Worm (Caenorhabditis elegans) whole organism, L4 larva: ENCODE measurements around the gene Y113G7C.1.
A peak's percentile ranks its signal among the peaks of the same experiment; 100 is the strongest.

Experiments
- R02D3.7 ChIP-seq: fragments of 150-350 bp; sonication (generic microtip); optimal IDR thresholded peaks from 3 replicates; lab custom pipeline; 2014; ENCODE audit warnings: missing biosample characterization, missing genetic modification characterization
- Y5F2A.4 ChIP-seq: fragments of 200-800 bp; sonication (Bioruptor generic); optimal IDR thresholded peaks from 2 replicates; lab custom pipeline; 2018; ENCODE audit warnings: mild to moderate bottlenecking, missing genetic modification characterization, missing compliant biosample characterization
- aha-1 ChIP-seq: fragments of 150-350 bp; peaks from one replicate; lab custom pipeline; 2014; ENCODE audit warnings: missing biosample characterization, missing genetic modification characterization
- arid-1 ChIP-seq: fragments of 200-800 bp; sonication (Bioruptor generic); conservative IDR thresholded peaks from 2 replicates; pipeline ENCODE4 v1.3.6; 2022; ENCODE audit warnings: missing genetic modification reagents, missing genetic modification characterization, missing compliant biosample characterization
- ceh-28 ChIP-seq: fragments of 150-350 bp; optimal IDR thresholded peaks from 2 replicates; lab custom pipeline; 2014; ENCODE audit warnings: missing biosample characterization, missing genetic modification reagents, missing genetic modification characterization
- ceh-32 ChIP-seq: sonication (generic microtip); optimal IDR thresholded peaks from 2 replicates; lab custom pipeline; 2016; ENCODE audit warnings: mild to moderate bottlenecking, missing genetic modification characterization, missing compliant biosample characterization; ENCODE audit not compliant: poor library complexity
- ceh-82 ChIP-seq: sonication (generic microtip); optimal IDR thresholded peaks from 2 replicates; lab custom pipeline; 2017; ENCODE audit warnings: missing biosample characterization, missing genetic modification characterization
- daf-16 ChIP-seq, 3 experiments: sonication (generic microtip); optimal IDR thresholded peaks; 2 replicates each; lab custom pipeline; 2016 to 2017; ENCODE audit warnings: missing genetic modification characterization in 3 of 3, missing genetic modification reagents in 3 of 3, mild to moderate bottlenecking in 2 of 3, missing compliant biosample characterization in 2 of 3, missing biosample characterization in 1 of 3, moderate library complexity in 1 of 3
- daf-19 ChIP-seq: fragments of 200-800 bp; sonication (Bioruptor generic); conservative IDR thresholded peaks from 2 replicates; pipeline ENCODE4 v1.3.6; 2022; ENCODE audit warnings: missing genetic modification characterization, missing compliant biosample characterization
- dpl-1 ChIP-seq: fragments of 150-350 bp; optimal IDR thresholded peaks from 2 replicates; lab custom pipeline; 2014; ENCODE audit warnings: missing biosample characterization, missing genetic modification reagents, missing genetic modification characterization
- dve-1 ChIP-seq: sonication (generic microtip); optimal IDR thresholded peaks from 2 replicates; lab custom pipeline; 2017; ENCODE audit warnings: antibody characterized with exemption, mild to moderate bottlenecking, missing genetic modification characterization, missing compliant biosample characterization; ENCODE audit not compliant: insufficient read depth
- egl-43 ChIP-seq: fragments of 200-800 bp; sonication (Bioruptor generic); IDR thresholded peaks from 2 replicates; pipeline ENCODE4 v1.3.6; 2022; ENCODE audit warnings: missing genetic modification reagents, missing genetic modification characterization, missing compliant biosample characterization
- hif-1 ChIP-seq, 2 experiments: sonication (generic microtip); optimal IDR thresholded peaks; 2 replicates each; lab custom pipeline; 2016 to 2017; ENCODE audit warnings: missing compliant biosample characterization in 2 of 2, missing genetic modification characterization in 2 of 2, missing genetic modification reagents in 2 of 2, missing genotype in 2 of 2, mild to moderate bottlenecking in 1 of 2
- hlh-30 ChIP-seq: sonication (generic microtip); optimal IDR thresholded peaks from 2 replicates; lab custom pipeline; 2017; ENCODE audit warnings: antibody characterized with exemption, mild to moderate bottlenecking, missing genetic modification characterization, missing compliant biosample characterization; ENCODE audit not compliant: insufficient read depth
- hmg-1.1 ChIP-seq: fragments of 200-800 bp; sonication (Bioruptor generic); IDR thresholded peaks from 2 replicates; pipeline ENCODE4 v1.3.6; 2022; ENCODE audit warnings: missing genetic modification reagents, missing genetic modification characterization, missing compliant biosample characterization
- jun-1 ChIP-seq: fragments of 150-350 bp; optimal IDR thresholded peaks from 2 replicates; lab custom pipeline; 2014; ENCODE audit warnings: missing biosample characterization, missing genetic modification reagents, missing genetic modification characterization
- lin-1 ChIP-seq: fragments of 200-800 bp; sonication (Bioruptor generic); IDR thresholded peaks from 2 replicates; pipeline ENCODE4 v1.3.6; 2022; ENCODE audit warnings: missing genetic modification reagents, missing genetic modification characterization, missing compliant biosample characterization
- lin-39 ChIP-seq: fragments of 150-350 bp; optimal IDR thresholded peaks from 2 replicates; lab custom pipeline; 2014; ENCODE audit warnings: missing biosample characterization, missing genetic modification reagents, missing genetic modification characterization
- lir-3 ChIP-seq: sonication (generic microtip); optimal IDR thresholded peaks from 2 replicates; lab custom pipeline; 2016; ENCODE audit warnings: mild to moderate bottlenecking, missing genetic modification characterization, missing compliant biosample characterization
- lsy-2 ChIP-seq, 2 experiments: fragments of 150-350 bp in 1 of 2; sonication (generic microtip) in 1 of 2; optimal IDR thresholded peaks; 2 replicates each; lab custom pipeline; 2014 to 2017; ENCODE audit warnings: missing biosample characterization in 2 of 2, missing genetic modification characterization in 2 of 2
- madf-9 ChIP-seq: fragments of 200-800 bp; sonication (Bioruptor generic); conservative IDR thresholded peaks from 2 replicates; pipeline ENCODE4 v1.3.6; 2022; ENCODE audit warnings: missing genetic modification reagents, missing genetic modification characterization, missing compliant biosample characterization
- mdl-1 ChIP-seq, 2 experiments: fragments of 150-350 bp in 1 of 2; sonication (generic microtip) in 1 of 2; optimal IDR thresholded peaks; 2 replicates each; lab custom pipeline; 2014 to 2017; ENCODE audit warnings: missing biosample characterization in 2 of 2, missing genetic modification characterization in 2 of 2
- mdt-29 ChIP-seq: fragments of 200-800 bp; sonication (Bioruptor generic); IDR thresholded peaks from 2 replicates; pipeline ENCODE4 v1.3.6; 2022; ENCODE audit warnings: missing genetic modification reagents, missing genetic modification characterization, missing compliant biosample characterization
- mep-1 ChIP-seq: fragments of 150-350 bp; sonication (generic microtip); optimal IDR thresholded peaks from 3 replicates; lab custom pipeline; 2014; ENCODE audit warnings: missing biosample characterization, missing genetic modification characterization
- mes-2 ChIP-seq: sonication (generic microtip); optimal IDR thresholded peaks from 2 replicates; lab custom pipeline; 2016; ENCODE audit warnings: missing genotype, mild to moderate bottlenecking, missing genetic modification characterization, missing compliant biosample characterization; ENCODE audit not compliant: poor library complexity, severe bottlenecking
- nhr-10 ChIP-seq: fragments of 150-350 bp; optimal IDR thresholded peaks from 2 replicates; lab custom pipeline; 2014; ENCODE audit warnings: missing biosample characterization, missing genetic modification characterization
- nhr-11 ChIP-seq: fragments of 150-350 bp; optimal IDR thresholded peaks from 2 replicates; lab custom pipeline; 2014; ENCODE audit warnings: missing biosample characterization, missing genetic modification characterization
- nhr-237 ChIP-seq: sonication (generic microtip); optimal IDR thresholded peaks from 2 replicates; lab custom pipeline; 2017; ENCODE audit warnings: missing biosample characterization, missing genetic modification characterization
- nhr-28 ChIP-seq: fragments of 150-350 bp; optimal IDR thresholded peaks from 2 replicates; lab custom pipeline; 2014; ENCODE audit warnings: missing biosample characterization, missing genetic modification characterization
- nhr-42 ChIP-seq: fragments of 200-800 bp; sonication (Bioruptor generic); IDR thresholded peaks from 2 replicates; pipeline ENCODE4 v1.3.6; 2022; ENCODE audit warnings: missing genetic modification characterization, missing compliant biosample characterization
- nhr-6 ChIP-seq: fragments of 150-350 bp; optimal IDR thresholded peaks from 2 replicates; lab custom pipeline; 2014; ENCODE audit warnings: missing biosample characterization, missing genetic modification characterization
- pha-4 ChIP-seq, 2 experiments: fragments of 150-350 bp in 1 of 2; fragments of 200-800 bp in 1 of 2; sonication (Bioruptor generic) in 1 of 2; IDR thresholded peaks in 1 of 2; optimal IDR thresholded peaks in 1 of 2; 2 replicates each; pipeline versions ENCODE4 v1.3.6 to Lab custom; 2014 to 2022; ENCODE audit warnings: missing genetic modification characterization in 2 of 2, missing genetic modification reagents in 2 of 2, missing biosample characterization in 1 of 2, missing compliant biosample characterization in 1 of 2
- saeg-2 ChIP-seq: fragments of 200-800 bp; sonication (Bioruptor generic); IDR thresholded peaks from 2 replicates; pipeline ENCODE4 v1.3.6; 2022; ENCODE audit warnings: missing genetic modification reagents, missing genetic modification characterization, missing compliant biosample characterization
- sdz-12 ChIP-seq: fragments of 200-800 bp; sonication (Bioruptor generic); optimal IDR thresholded peaks from 2 replicates; lab custom pipeline; 2018; ENCODE audit warnings: mild to moderate bottlenecking, missing genetic modification characterization, missing compliant biosample characterization
- tag-97 ChIP-seq: fragments of 200-800 bp; sonication (Bioruptor generic); IDR thresholded peaks from 2 replicates; pipeline ENCODE4 v1.3.6; 2022; ENCODE audit warnings: missing genetic modification characterization, missing compliant biosample characterization
- unc-62 ChIP-seq, 3 experiments: fragments of 150-350 bp in 1 of 3; sonication (generic microtip); optimal IDR thresholded peaks in 2 of 3; peaks in 1 of 3; 1 replicate in 1 of 3; 2 replicates in 2 of 3; lab custom pipeline; 2014 to 2017; ENCODE audit warnings: missing biosample characterization in 3 of 3, missing genetic modification characterization in 3 of 3, missing genetic modification reagents in 3 of 3, missing genotype in 1 of 3
- ztf-11 ChIP-seq: fragments of 150-350 bp; optimal IDR thresholded peaks from 2 replicates; lab custom pipeline; 2014; ENCODE audit warnings: missing biosample characterization, missing genetic modification characterization

Gene Y113G7C.1

ce11 chrV:20317442-20317841, at the start of gene Y113G7C.1:
Gene Y113G7C.1, plus strand, starts transcription at chrV:20317742.
- no peak for TF ChIP-seq dve-1
- TF ChIP-seq aha-1: peak; percentile 15
- TF ChIP-seq, all 104 proteins: peak for 1

- TF ChIP-seq dpl-1 (GFP tag; lab: Kevin White, UChicago) (peak; percentile 59), lin-39 (tag; lab: Kevin White, UChicago) (no peak), unc-62 (GFP tag; optimal IDR thresholded peaks at IDR 0.05 in 1 of 2; lab: Kevin White, UChicago) (peak in 1 of 2 experiments; percentile 90), unc-62 (tag; optimal IDR thresholded peaks at IDR 0.05; lab: Kevin White, UChicago) (no peak), hmg-1.1 (GFP tag; lab: Robert Waterston, UW) (0 out of 2 replicates have a peak, but pooled peaks have one; percentile 24), nhr-6 (tag; lab: Kevin White, UChicago) (peak; percentile 68), mdt-29 (GFP tag; lab: Robert Waterston, UW) (no peak), hlh-30 (tag; lab: Kevin White, UChicago) (peak; percentile 16), lsy-2 (tag; optimal IDR thresholded peaks at IDR 0.05; lab: Kevin White, UChicago) (peak in 1 of 2 experiments; percentile 64), jun-1 (tag; lab: Kevin White, UChicago) (no peak), R02D3.7 (tag; lab: Kevin White, UChicago) (peak; percentile 64), hif-1 (tag; optimal IDR thresholded peaks at IDR 0.05; lab: Kevin White, UChicago) (peak in 1 of 2 experiments; percentile 64), mep-1 (tag; lab: Kevin White, UChicago) (peak; percentile 65), ceh-82 (tag; lab: Kevin White, UChicago) (no peak), nhr-28 (tag; lab: Kevin White, UChicago) (peak; percentile 46), pha-4 (GFP tag; IDR thresholded peaks at IDR 0.05; lab: Robert Waterston, UW) (no peak), pha-4 (tag; optimal IDR thresholded peaks at IDR 0.05; lab: Kevin White, UChicago) (peak; percentile 61), tag-97 (GFP tag; lab: Robert Waterston, UW) (no peak), mes-2 (tag; lab: Kevin White, UChicago) (peak; percentile 66)
- TF ChIP-seq, all 104 proteins: peak for 12
These were observed 47.8 kb upstream of the Y113G7C.1 start, which contains the start of the genes prmt-1 and cdkr-3 for ce11 chrV:20269661-20270137. Gene prmt-1, minus strand, starts transcription at chrV:20269711. Gene cdkr-3, plus strand, starts transcription at chrV:20270107.

- no peak for TF ChIP-seq ceh-28
- TF ChIP-seq saeg-2 (GFP tag; lab: Robert Waterston, UW): no peak
These were observed 40.6 kb upstream of the Y113G7C.1 start for ce11 chrV:20276923-20277322.

DNA sequence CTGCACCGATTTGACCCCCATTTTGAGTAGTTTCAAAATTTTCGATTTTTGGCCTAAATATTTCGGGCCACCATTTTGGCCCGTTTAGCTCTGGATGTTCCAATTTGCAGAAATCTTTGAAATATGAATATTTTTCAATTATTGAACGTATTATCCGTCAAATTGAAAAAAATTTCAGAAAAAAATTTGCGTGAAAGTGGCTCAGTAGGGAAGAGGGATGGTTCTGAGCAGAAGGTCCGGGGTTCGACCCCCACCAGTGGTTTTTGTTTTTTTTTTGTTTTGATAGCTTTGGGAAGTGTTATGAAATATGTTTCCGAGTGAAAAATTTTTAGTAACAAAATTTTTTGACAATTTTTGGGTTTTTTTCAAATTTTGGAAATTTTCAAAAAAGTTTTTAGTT, 38.2 kb upstream of the Y113G7C.1 start:
- TF ChIP-seq lir-3 (no peak), lin-39 (tag; lab: Kevin White, UChicago) (no peak), daf-16 (GFP tag; optimal IDR thresholded peaks at IDR 0.05; lab: Kevin White, UChicago) (no peak), daf-16 (tag; optimal IDR thresholded peaks at IDR 0.05; lab: Kevin White, UChicago) (no peak), arid-1 (no peak), jun-1 (tag; lab: Kevin White, UChicago) (no peak), nhr-10 (tag; lab: Kevin White, UChicago) (no peak), mdl-1 (tag; optimal IDR thresholded peaks at IDR 0.05; lab: Kevin White, UChicago) (no peak), nhr-237 (tag; lab: Kevin White, UChicago) (no peak), nhr-42 (GFP tag; lab: Robert Waterston, UW) (no peak), ceh-32 (tag; lab: Kevin White, UChicago) (no peak), ceh-82 (tag; lab: Kevin White, UChicago) (no peak), lin-1 (GFP tag; lab: Robert Waterston, UW) (no peak), nhr-11 (no peak), sdz-12 (GFP tag; lab: Kevin White, UChicago) (no peak), madf-9 (GFP tag; lab: Robert Waterston, UW) (no peak), daf-19 (GFP tag; lab: Robert Waterston, UW) (no peak), ztf-11 (no peak), Y5F2A.4 (GFP tag; lab: Kevin White, UChicago) (no peak), egl-43 (GFP tag; lab: Robert Waterston, UW) (no peak)
